Worm (Caenorhabditis elegans): Measurements from ENCODE around the gene F45F2.11.

ce11 chrV:8518283-8518682, 2.4 kb downstream of the F45F2.11 start:
- TF ChIP-seq ttx-3 (tag; optimal IDR thresholded peaks at IDR 0.05) (no peak), dmd-4 (tag; optimal IDR thresholded peaks at IDR 0.05; ENCODE audit: borderline replicate concordance) (no peak), nhr-11 (tag; optimal IDR thresholded peaks at IDR 0.05) (no peak), ceh-19 (GFP tag; optimal IDR thresholded peaks at IDR 0.05) (no peak), fkh-10 (GFP tag; optimal IDR thresholded peaks at IDR 0.05) (no peak), che-1 (tag; optimal IDR thresholded peaks at IDR 0.05) (no peak), unc-3 (GFP tag; conservative IDR thresholded peaks at IDR 0.05) (no peak), unc-3 (tag; optimal IDR thresholded peaks at IDR 0.05) (no peak), pag-3 (tag; optimal IDR thresholded peaks at IDR 0.05; ENCODE audit: borderline replicate concordance) (no peak), pha-2 (tag; optimal IDR thresholded peaks at IDR 0.05) (no peak), nfya-1 (tag; optimal IDR thresholded peaks at IDR 0.05) (no peak), ceh-9 (tag; optimal IDR thresholded peaks at IDR 0.05) (no peak), ceh-14 (tag; optimal IDR thresholded peaks at IDR 0.05) (no peak), hlh-6 (tag; optimal IDR thresholded peaks at IDR 0.05) (no peak), pax-1 (tag; optimal IDR thresholded peaks at IDR 0.05) (no peak)

All from whole organism, late embryonic.